Fruit fly (Drosophila melanogaster) whole organism, wandering third instar larva: Measurements from ENCODE around the gene CAHbeta.
A peak's percentile ranks its signal among the peaks of the same experiment; 100 is the strongest.

ENCODE experiments used
- Abd-B ChIP-seq: fragments of >200 bp; optimal IDR thresholded peaks from 2 replicates; lab custom pipeline; 2017; ENCODE audit warnings: missing biosample characterization, missing genetic modification characterization
- CG32264 ChIP-seq: fragments of 200-800 bp; sonication (Bioruptor generic); optimal IDR thresholded peaks from 2 replicates; lab custom pipeline; 2016; ENCODE audit warnings: missing biosample characterization, missing genetic modification characterization
- CG9705 ChIP-seq: fragments of 200-800 bp; sonication (Bioruptor generic); optimal IDR thresholded peaks from 2 replicates; lab custom pipeline; 2018; ENCODE audit warnings: missing biosample characterization, mild to moderate bottlenecking, missing genetic modification characterization
- CrebA ChIP-seq: fragments of 200-800 bp; sonication (Bioruptor generic); optimal IDR thresholded peaks from 2 replicates; lab custom pipeline; 2016; ENCODE audit warnings: missing biosample characterization, mild to moderate bottlenecking, missing genetic modification characterization, borderline replicate concordance
- Dfd ChIP-seq: fragments of >200 bp; optimal IDR thresholded peaks from 2 replicates; lab custom pipeline; 2017; ENCODE audit warnings: missing biosample characterization, missing genetic modification characterization
- Dif ChIP-seq: fragments of 200-275, 200-300 bp; sonication (Bioruptor generic); optimal IDR thresholded peaks from 2 replicates; lab custom pipeline; 2018; ENCODE audit warnings: missing biosample characterization, missing genetic modification characterization; ENCODE audit not compliant: partially characterized antibody
- GATAd ChIP-seq: sonication (Bioruptor generic); optimal IDR thresholded peaks from 2 replicates; lab custom pipeline; 2016; ENCODE audit warnings: missing biosample characterization, missing genetic modification characterization
- HLH106 ChIP-seq: fragments of 200-800 bp; optimal IDR thresholded peaks from 3 replicates; lab custom pipeline; 2019; ENCODE audit warnings: missing biosample characterization, mild to moderate bottlenecking, missing genetic modification characterization, moderate library complexity
- Hnf4 ChIP-seq: fragments of 200-800 bp; sonication (Bioruptor generic); optimal IDR thresholded peaks from 2 replicates; lab custom pipeline; 2016; ENCODE audit warnings: missing biosample characterization, mild to moderate bottlenecking, missing genetic modification characterization
- Hr78 ChIP-seq: fragments of >200 bp; optimal IDR thresholded peaks from 2 replicates; lab custom pipeline; 2017; ENCODE audit warnings: missing biosample characterization, missing genetic modification characterization
- Hr83 ChIP-seq: fragments of 200-300 bp; sonication (Bioruptor generic); optimal IDR thresholded peaks from 2 replicates; lab custom pipeline; 2016; ENCODE audit warnings: missing biosample characterization, mild to moderate bottlenecking, missing genetic modification characterization, moderate library complexity; ENCODE audit not compliant: poor library complexity, severe bottlenecking
- Jra ChIP-seq: sonication (Bioruptor generic); optimal IDR thresholded peaks from 2 replicates; lab custom pipeline; 2016; ENCODE audit warnings: missing biosample characterization, missing genetic modification characterization
- Mio ChIP-seq: sonication (Bioruptor generic); optimal IDR thresholded peaks from 2 replicates; lab custom pipeline; 2016; ENCODE audit warnings: missing biosample characterization, missing genetic modification characterization
- Myc ChIP-seq: fragments of >200 bp; optimal IDR thresholded peaks from 2 replicates; lab custom pipeline; 2017
- N ChIP-seq: fragments of >200 bp; optimal IDR thresholded peaks from 2 replicates; lab custom pipeline; 2018; ENCODE audit warnings: missing biosample characterization, missing external identifiers, missing genetic modification characterization
- OdsH ChIP-seq: fragments of 200-800 bp; sonication (Bioruptor generic); optimal IDR thresholded peaks from 2 replicates; lab custom pipeline; 2016; ENCODE audit warnings: missing biosample characterization, mild to moderate bottlenecking, missing genetic modification characterization
- Rel ChIP-seq, 2 experiments: fragments of 200-800 bp; sonication (Bioruptor generic) in 1 of 2; optimal IDR thresholded peaks; 2 replicates in 1 of 2; 3 replicates in 1 of 2; lab custom pipeline; 2016 to 2019; ENCODE audit warnings: mild to moderate bottlenecking in 2 of 2, missing biosample characterization in 2 of 2, missing genetic modification characterization in 2 of 2, moderate library complexity in 1 of 2
- Sp1 ChIP-seq: fragments of 200-800 bp; sonication (Bioruptor generic); optimal IDR thresholded peaks from 3 replicates; lab custom pipeline; 2019; ENCODE audit warnings: missing biosample characterization, mild to moderate bottlenecking, missing genetic modification characterization, moderate library complexity
- Vsx2 ChIP-seq: fragments of 200-300, 225-300 bp; sonication (Bioruptor generic); optimal IDR thresholded peaks from 2 replicates; lab custom pipeline; 2018; ENCODE audit warnings: missing biosample characterization, missing genetic modification characterization; ENCODE audit not compliant: partially characterized antibody
- br ChIP-seq: fragments of 200-800 bp; sonication (Bioruptor generic); optimal IDR thresholded peaks from 2 replicates; lab custom pipeline; 2016; ENCODE audit warnings: missing biosample characterization, missing genetic modification characterization
- brk ChIP-seq: fragments of 200-800 bp; sonication (Bioruptor generic); optimal IDR thresholded peaks from 2 replicates; lab custom pipeline; 2016; ENCODE audit warnings: missing biosample characterization, mild to moderate bottlenecking, missing genetic modification characterization
- dl ChIP-seq, 2 experiments: fragments of 175-275, 200-275 bp in 1 of 2; fragments of 200-275 bp in 1 of 2; sonication (Bioruptor generic); optimal IDR thresholded peaks; lab custom pipeline; 2018; ENCODE audit warnings: mild to moderate bottlenecking in 2 of 2, missing biosample characterization in 2 of 2, missing genetic modification characterization in 2 of 2, moderate library complexity in 2 of 2; ENCODE audit not compliant: partially characterized antibody in 2 of 2, insufficient read depth in 1 of 2
- dmrt93B ChIP-seq: fragments of 200-800 bp; sonication (Bioruptor generic); optimal IDR thresholded peaks from 2 replicates; lab custom pipeline; 2018; ENCODE audit warnings: missing biosample characterization, mild to moderate bottlenecking, missing genetic modification characterization
- dsf ChIP-seq: sonication (Bioruptor generic); optimal IDR thresholded peaks from 2 replicates; lab custom pipeline; 2016; ENCODE audit warnings: missing biosample characterization, missing genetic modification characterization, borderline replicate concordance
- ey ChIP-seq: fragments of 200-800 bp; sonication (Bioruptor generic); optimal IDR thresholded peaks from 2 replicates; lab custom pipeline; 2016; ENCODE audit warnings: missing biosample characterization, missing genetic modification characterization
- foxo ChIP-seq, 2 experiments: fragments of 200-800 bp; sonication (Bioruptor generic); optimal IDR thresholded peaks; 2 replicates in 1 of 2; 3 replicates in 1 of 2; lab custom pipeline; 2016 to 2017; ENCODE audit warnings: missing biosample characterization in 2 of 2, missing genetic modification characterization in 2 of 2
- fru ChIP-seq: fragments of 200-800 bp; sonication (Bioruptor generic); optimal IDR thresholded peaks from 3 replicates; lab custom pipeline; 2016; ENCODE audit warnings: missing biosample characterization, mild to moderate bottlenecking, missing genetic modification characterization
- h ChIP-seq: fragments of 200-800 bp; sonication (Bioruptor generic); optimal IDR thresholded peaks from 3 replicates; lab custom pipeline; 2016; ENCODE audit warnings: missing biosample characterization, mild to moderate bottlenecking, missing genetic modification characterization
- jim ChIP-seq: fragments of 175-275, 200-325 bp; sonication (Bioruptor generic); optimal IDR thresholded peaks from 2 replicates; lab custom pipeline; 2016; ENCODE audit warnings: missing biosample characterization, mild to moderate bottlenecking, missing genetic modification characterization
- lola ChIP-seq: fragments of >200 bp; optimal IDR thresholded peaks from 2 replicates; lab custom pipeline; 2017; ENCODE audit warnings: missing biosample characterization, missing genetic modification characterization
- pan ChIP-seq: fragments of >200 bp; optimal IDR thresholded peaks from 2 replicates; lab custom pipeline; 2017
- psq ChIP-seq: fragments of 200-800 bp; sonication (Bioruptor generic); optimal IDR thresholded peaks from 3 replicates; lab custom pipeline; 2017; ENCODE audit warnings: missing biosample characterization, mild to moderate bottlenecking, missing genetic modification characterization, moderate library complexity
- rgr ChIP-seq: fragments of 200-800 bp; sonication (Bioruptor generic); optimal IDR thresholded peaks from 3 replicates; lab custom pipeline; 2016; ENCODE audit warnings: missing biosample characterization, mild to moderate bottlenecking, missing genetic modification characterization
- sage ChIP-seq: fragments of 200-800 bp; sonication (Bioruptor generic); optimal IDR thresholded peaks from 2 replicates; lab custom pipeline; 2016; ENCODE audit warnings: missing biosample characterization, mild to moderate bottlenecking, missing genetic modification characterization
- sv ChIP-seq: fragments of 200-800 bp; sonication (Bioruptor generic); optimal IDR thresholded peaks from 3 replicates; lab custom pipeline; 2016; ENCODE audit warnings: missing biosample characterization, missing genetic modification characterization
- tai ChIP-seq: sonication (Bioruptor generic); optimal IDR thresholded peaks from 2 replicates; lab custom pipeline; 2016; ENCODE audit warnings: missing biosample characterization, missing genetic modification characterization
- usp ChIP-seq: fragments of >200 bp; optimal IDR thresholded peaks from 2 replicates; lab custom pipeline; 2017; ENCODE audit warnings: missing biosample characterization, missing genetic modification characterization
- woc ChIP-seq: sonication (Bioruptor generic); optimal IDR thresholded peaks from 2 replicates; lab custom pipeline; 2016; ENCODE audit warnings: missing biosample characterization, mild to moderate bottlenecking, missing genetic modification characterization

CAHbeta gene

dm6 chr3R:9008202-9008601 is 27.5 kb downstream of the CAHbeta start, which contains the start of gene CG11983:
Gene CG11983 (plus strand): TSS chr3R:9008321.
- TF ChIP-seq CG32264 (GFP tag; lab: Kevin White, UChicago) (no peak), Myc (lab: Kevin White, UChicago) (peak; percentile 28)

- no peak for TF ChIP-seq tai (GFP tag; lab: Kevin White, UChicago)
- TF ChIP-seq Abd-B (GFP tag; lab: Kevin White, UChicago), result no peak
- no peak for TF ChIP-seq CrebA
- TF ChIP-seq br, result no peak
- TF ChIP-seq foxo (GFP tag; optimal IDR thresholded peaks at IDR 0.05; lab: Kevin White, UChicago), result no peak
- TF ChIP-seq CG32264 (GFP tag; lab: Kevin White, UChicago), result no peak
- TF ChIP-seq rgr (GFP tag; lab: Kevin White, UChicago), result no peak
- no peak for TF ChIP-seq Jra
- no peak for TF ChIP-seq CG9705 (GFP tag; lab: Kevin White, UChicago)
- TF ChIP-seq N (GFP tag; lab: Kevin White, UChicago), result no peak
- no peak for TF ChIP-seq HLH106 (tag; lab: Kevin White, UChicago)
- TF ChIP-seq Rel (GFP tag; optimal IDR thresholded peaks at IDR 0.05; lab: Kevin White, UChicago), result no peak
- no peak for TF ChIP-seq Rel (tag; optimal IDR thresholded peaks at IDR 0.05; lab: Kevin White, UChicago)
- no peak for TF ChIP-seq lola (GFP tag; lab: Kevin White, UChicago)
- TF ChIP-seq Mio, result no peak
- TF ChIP-seq OdsH, result no peak
- no peak for TF ChIP-seq woc (GFP tag; lab: Kevin White, UChicago)
- no peak for TF ChIP-seq Vsx2 (GFP tag; lab: Kevin White, UChicago)
- TF ChIP-seq dmrt93B (GFP tag; lab: Kevin White, UChicago), result no peak
These were observed 30.0 kb downstream of the CAHbeta start for dm6 chr3R:9010695-9011094.

dm6 chr3R:9011708-9012107 is 31.0 kb downstream of the CAHbeta start:
- TF ChIP-seq Vsx2 (GFP tag; lab: Kevin White, UChicago), result no peak
- TF ChIP-seq rgr (GFP tag; lab: Kevin White, UChicago), result no peak
- no peak for TF ChIP-seq h (GFP tag; lab: Kevin White, UChicago)
- no peak for TF ChIP-seq Jra
- TF ChIP-seq GATAd (GFP tag; lab: Kevin White, UChicago), result no peak
- TF ChIP-seq dsf, result no peak
- no peak for TF ChIP-seq Hr78 (GFP tag; lab: Kevin White, UChicago)
- TF ChIP-seq, all 38 proteins: peak for 0

- TF ChIP-seq sv (GFP tag; lab: Kevin White, UChicago), result no peak
- TF ChIP-seq dsf, result no peak
- no peak for TF ChIP-seq Rel (GFP tag; optimal IDR thresholded peaks at IDR 0.05; lab: Kevin White, UChicago)
- peak; percentile 98 for TF ChIP-seq Rel (tag; optimal IDR thresholded peaks at IDR 0.05; lab: Kevin White, UChicago)
- no peak for TF ChIP-seq Dfd (GFP tag; lab: Kevin White, UChicago)
- peak; percentile 59 for TF ChIP-seq rgr (GFP tag; lab: Kevin White, UChicago)
- TF ChIP-seq psq (GFP tag; lab: Kevin White, UChicago), result peak; percentile 84
- no peak for TF ChIP-seq CrebA
- TF ChIP-seq dl (GFP tag; optimal IDR thresholded peaks at IDR 0.05; lab: Kevin White, UChicago; ENCODE audit: insufficient read depth in 1 of 2, partially characterized antibody in 2 of 2), result no peak
- peak; percentile 82 for TF ChIP-seq ey (GFP tag; lab: Kevin White, UChicago)
- TF ChIP-seq Jra, result peak; percentile 53
- no peak for TF ChIP-seq GATAd (GFP tag; lab: Kevin White, UChicago)
- no peak for TF ChIP-seq Hnf4 (GFP tag; lab: Kevin White, UChicago)
- TF ChIP-seq woc (GFP tag; lab: Kevin White, UChicago), result no peak
- no peak for TF ChIP-seq lola (GFP tag; lab: Kevin White, UChicago)
- TF ChIP-seq Myc (lab: Kevin White, UChicago), result no peak
- TF ChIP-seq br, result no peak
- peak; percentile 14 for TF ChIP-seq Hr83
- TF ChIP-seq OdsH, result peak; percentile 65
- TF ChIP-seq Hr78 (GFP tag; lab: Kevin White, UChicago), result no peak
- peak; percentile 25 for TF ChIP-seq CG9705 (GFP tag; lab: Kevin White, UChicago)
- no peak for TF ChIP-seq Abd-B (GFP tag; lab: Kevin White, UChicago)
- peak; percentile 63 for TF ChIP-seq HLH106 (tag; lab: Kevin White, UChicago)
- no peak for TF ChIP-seq usp (GFP tag; lab: Kevin White, UChicago)
- TF ChIP-seq Mio, result no peak
- TF ChIP-seq sage, result no peak
- TF ChIP-seq Sp1, result peak; percentile 65
- no peak for TF ChIP-seq pan (lab: Kevin White, UChicago)
- peak; percentile 74 for TF ChIP-seq fru (GFP tag; lab: Kevin White, UChicago)
- peak; percentile 39 for TF ChIP-seq CG32264 (GFP tag; lab: Kevin White, UChicago)
- no peak for TF ChIP-seq Vsx2 (GFP tag; lab: Kevin White, UChicago)
- TF ChIP-seq foxo (GFP tag; optimal IDR thresholded peaks at IDR 0.05; lab: Kevin White, UChicago), result peak; percentile 31 to 78
- TF ChIP-seq h (GFP tag; lab: Kevin White, UChicago), result peak; percentile 81
- no peak for TF ChIP-seq N (GFP tag; lab: Kevin White, UChicago)
- TF ChIP-seq dmrt93B (GFP tag; lab: Kevin White, UChicago), result no peak
- no peak for TF ChIP-seq jim
- no peak for TF ChIP-seq Dif (GFP tag; lab: Kevin White, UChicago)
- TF ChIP-seq brk (GFP tag; lab: Kevin White, UChicago), result no peak
- TF ChIP-seq tai (GFP tag; lab: Kevin White, UChicago), result no peak
These were observed 33.2 kb downstream of the CAHbeta start for dm6 chr3R:9013765-9014380.
